Fruit fly (Drosophila melanogaster) whole organism: ENCODE results near the gene TwdlP.

Source experiments
- Dll ChIP-seq: fragments of >200 bp; optimal IDR thresholded peaks from 2 replicates; lab custom pipeline; 2017
- pan ChIP-seq: fragments of >200 bp; optimal IDR thresholded peaks from 2 replicates; lab custom pipeline; 2017

dm6 chr3R:26636388-26636787, 15.2 kb upstream of the TwdlP start, which contains the start of gene TwdlS:
- no peak for TF ChIP-seq Dll (lab: Kevin White, UChicago)
- no peak for TF ChIP-seq pan (lab: Kevin White, UChicago)
